Fruit fly (Drosophila melanogaster) whole organism, embryonic: ENCODE results near the gene Crg-1.

ENCODE experiments used
- CG10274 ChIP-seq: fragments of 200-800 bp; sonication (Bioruptor generic); optimal IDR thresholded peaks from 3 replicates; lab custom pipeline; 2017; ENCODE audit warnings: missing biosample characterization, mild to moderate bottlenecking, missing genetic modification characterization
- CG10462 ChIP-seq: fragments of 200-800 bp; sonication (Bioruptor generic); optimal IDR thresholded peaks from 2 replicates; lab custom pipeline; 2016; ENCODE audit warnings: missing biosample characterization, missing genetic modification characterization
- CG11456 ChIP-seq: fragments of 200-800 bp; sonication (Bioruptor generic); IDR thresholded peaks from 3 replicates; pipeline ENCODE4 v1.3.6; 2022; ENCODE audit warnings: missing biosample characterization, missing genetic modification characterization
- CG13287 ChIP-seq: fragments of 200-800 bp; sonication (Bioruptor generic); IDR thresholded peaks from 2 replicates; pipeline ENCODE4 v1.3.6; 2022; ENCODE audit warnings: missing biosample characterization, missing genetic modification characterization; ENCODE audit not compliant: partially characterized antibody
- CG13894 ChIP-seq: fragments of 200-800 bp; sonication (Bioruptor generic); optimal IDR thresholded peaks from 3 replicates; lab custom pipeline; 2018; ENCODE audit warnings: missing biosample characterization, mild to moderate bottlenecking, missing genetic modification characterization, moderate library complexity
- CG14710 ChIP-seq: fragments of 200-800 bp; sonication (Bioruptor generic); optimal IDR thresholded peaks from 3 replicates; lab custom pipeline; 2019; ENCODE audit warnings: missing biosample characterization, mild to moderate bottlenecking, missing genetic modification characterization, moderate library complexity
- CG17802 ChIP-seq: fragments of 200-800 bp; sonication (Bioruptor generic); optimal IDR thresholded peaks from 2 replicates; lab custom pipeline; 2018; ENCODE audit warnings: missing biosample characterization, mild to moderate bottlenecking, missing genetic modification characterization, moderate library complexity
- CG18011 ChIP-seq: fragments of 200-800 bp; sonication (Bioruptor generic); optimal IDR thresholded peaks from 2 replicates; lab custom pipeline; 2017; ENCODE audit warnings: missing biosample characterization, missing genetic modification characterization, mild to moderate bottlenecking, moderate library complexity, missing genotype
- CG2202 ChIP-seq: fragments of 200-800 bp; sonication (Bioruptor generic); optimal IDR thresholded peaks from 2 replicates; lab custom pipeline; 2018; ENCODE audit warnings: missing biosample characterization, mild to moderate bottlenecking, missing genetic modification characterization
- CG3995 ChIP-seq: fragments of 200-800 bp; sonication (Bioruptor generic); optimal IDR thresholded peaks from 3 replicates; lab custom pipeline; 2016; ENCODE audit warnings: missing biosample characterization, missing genetic modification characterization
- CG5245 ChIP-seq: fragments of 200-800 bp; sonication (Bioruptor generic); optimal IDR thresholded peaks from 3 replicates; lab custom pipeline; 2016; ENCODE audit warnings: missing biosample characterization, missing genetic modification characterization
- CG7556 ChIP-seq: fragments of 200-800 bp; sonication (Bioruptor generic); optimal IDR thresholded peaks from 2 replicates; lab custom pipeline; 2017; ENCODE audit warnings: missing biosample characterization, mild to moderate bottlenecking, missing genetic modification characterization
- CG8765 ChIP-seq: fragments of 200-800 bp; sonication (Bioruptor generic); IDR thresholded peaks from 2 replicates; pipeline ENCODE4 v1.3.6; 2022; ENCODE audit warnings: missing biosample characterization, missing genetic modification characterization
- CG9727 ChIP-seq: fragments of 200-800 bp; sonication (Bioruptor generic); optimal IDR thresholded peaks from 3 replicates; lab custom pipeline; 2017; ENCODE audit warnings: missing biosample characterization, mild to moderate bottlenecking, missing genetic modification characterization
- CHES-1-like ChIP-seq: fragments of 200-800 bp; sonication (Bioruptor generic); optimal IDR thresholded peaks from 2 replicates; lab custom pipeline; 2016; ENCODE audit warnings: missing biosample characterization, missing genetic modification characterization
- CTCF ChIP-seq: fragments of 200-800 bp; sonication (Bioruptor generic); optimal IDR thresholded peaks from 2 replicates; lab custom pipeline; 2017; ENCODE audit warnings: missing biosample characterization, mild to moderate bottlenecking, missing genetic modification characterization, moderate library complexity
- CkIIα-i1 ChIP-seq: fragments of 200-800 bp; sonication (Bioruptor generic); IDR thresholded peaks from 2 replicates; pipeline ENCODE4 v1.3.6; 2022; ENCODE audit warnings: missing biosample characterization, missing genetic modification characterization
- D ChIP-seq, 2 experiments: fragments of 200-800 bp in 1 of 2; fragments of >200 bp in 1 of 2; sonication (Bioruptor generic) in 1 of 2; optimal IDR thresholded peaks; 2 replicates in 1 of 2; 3 replicates in 1 of 2; lab custom pipeline; 2017; ENCODE audit warnings: mild to moderate bottlenecking in 1 of 2, missing biosample characterization in 1 of 2, missing genetic modification characterization in 1 of 2, missing genetic modification reagents in 1 of 2
- Drgx ChIP-seq: fragments of 200-800 bp; sonication (Bioruptor generic); IDR thresholded peaks from 2 replicates; pipeline ENCODE4 v1.3.6; 2022; ENCODE audit warnings: missing biosample characterization, missing genetic modification characterization
- E2f1 ChIP-seq: fragments of 200-800 bp; sonication (Bioruptor generic); IDR thresholded peaks from 2 replicates; pipeline ENCODE4 v1.3.6; 2022; ENCODE audit warnings: missing biosample characterization, missing genetic modification characterization
- H2.0 ChIP-seq: fragments of 200-800 bp; sonication (Bioruptor generic); IDR thresholded peaks from 2 replicates; pipeline ENCODE4 v1.3.6; 2022; ENCODE audit warnings: missing biosample characterization, missing genetic modification characterization
- HmgD ChIP-seq: fragments of 200-800 bp; sonication (Bioruptor generic); optimal IDR thresholded peaks from 3 replicates; lab custom pipeline; 2016; ENCODE audit warnings: missing biosample characterization, missing genetic modification characterization
- HmgZ ChIP-seq: fragments of 200-800 bp; sonication (Bioruptor generic); optimal IDR thresholded peaks from 2 replicates; lab custom pipeline; 2018; ENCODE audit warnings: missing biosample characterization, mild to moderate bottlenecking, missing genetic modification characterization
- MBD-R2 ChIP-seq: fragments of 200-800 bp; sonication (Bioruptor generic); IDR thresholded peaks from 2 replicates; pipeline ENCODE4 v1.3.6; 2022; ENCODE audit warnings: missing biosample characterization, missing genetic modification characterization
- Mrtf ChIP-seq: fragments of 200-800 bp; sonication (Bioruptor generic); IDR thresholded peaks from 3 replicates; pipeline ENCODE4 v1.3.6; 2022; ENCODE audit warnings: missing biosample characterization, missing genetic modification characterization
- Taf1 ChIP-seq: fragments of 200-800 bp; sonication (Bioruptor generic); IDR thresholded peaks from 2 replicates; pipeline ENCODE4 v1.3.6; 2022; ENCODE audit warnings: missing biosample characterization, missing genetic modification characterization
- cad ChIP-seq: fragments of >200 bp; optimal IDR thresholded peaks from 2 replicates; lab custom pipeline; 2017; ENCODE audit warnings: missing biosample characterization, missing genetic modification characterization
- chinmo ChIP-seq: fragments of 200-800 bp; sonication (Bioruptor generic); IDR thresholded peaks from 4 replicates; pipeline ENCODE4 v1.3.6; 2022; ENCODE audit warnings: missing biosample characterization, missing genetic modification characterization; ENCODE audit not compliant: partially characterized antibody
- da ChIP-seq: fragments of 200-800 bp; sonication (Bioruptor generic); optimal IDR thresholded peaks from 2 replicates; lab custom pipeline; 2016; ENCODE audit warnings: missing biosample characterization, missing genetic modification characterization
- dmrt11E ChIP-seq: fragments of 200-800 bp; sonication (Bioruptor generic); optimal IDR thresholded peaks from 3 replicates; lab custom pipeline; 2018; ENCODE audit warnings: missing biosample characterization, mild to moderate bottlenecking, missing genetic modification characterization, moderate library complexity
- ewg ChIP-seq: fragments of 200-800 bp; sonication (Bioruptor generic); optimal IDR thresholded peaks from 3 replicates; lab custom pipeline; 2017; ENCODE audit warnings: mild to moderate bottlenecking, missing biosample characterization, missing genetic modification reagents, missing genetic modification characterization
- fu2 ChIP-seq: fragments of 200-800 bp; sonication (Bioruptor generic); optimal IDR thresholded peaks from 2 replicates; lab custom pipeline; 2016; ENCODE audit warnings: missing biosample characterization, missing genetic modification characterization
- gfzf ChIP-seq: fragments of 200-800 bp; sonication (Bioruptor generic); optimal IDR thresholded peaks from 2 replicates; lab custom pipeline; 2016; ENCODE audit warnings: missing biosample characterization, mild to moderate bottlenecking, missing genetic modification characterization, moderate library complexity
- ham ChIP-seq: fragments of 200-800 bp; sonication (Bioruptor generic); IDR thresholded peaks from 2 replicates; pipeline ENCODE4 v1.3.6; 2022; ENCODE audit warnings: missing biosample characterization, missing genetic modification characterization
- insv ChIP-seq, 2 experiments: fragments of 200-800 bp; sonication (Bioruptor generic); optimal IDR thresholded peaks; 3 replicates each; lab custom pipeline; 2016 to 2018; ENCODE audit warnings: missing biosample characterization in 2 of 2, missing genetic modification characterization in 2 of 2
- ken ChIP-seq: fragments of 200-800 bp; sonication (Bioruptor generic); IDR thresholded peaks from 3 replicates; pipeline ENCODE4 v1.3.6; 2022; ENCODE audit warnings: missing biosample characterization, missing genetic modification characterization
- nerfin-1 ChIP-seq: fragments of 200-800 bp; sonication (Bioruptor generic); optimal IDR thresholded peaks from 3 replicates; lab custom pipeline; 2019; ENCODE audit warnings: missing biosample characterization, mild to moderate bottlenecking, missing genetic modification characterization, moderate library complexity
- repo ChIP-seq: fragments of 200-800 bp; sonication (Bioruptor generic); optimal IDR thresholded peaks from 2 replicates; lab custom pipeline; 2016; ENCODE audit warnings: missing biosample characterization, missing genetic modification characterization
- sd ChIP-seq: fragments of 200-800 bp; sonication (Bioruptor generic); optimal IDR thresholded peaks from 3 replicates; lab custom pipeline; 2018; ENCODE audit warnings: missing biosample characterization, mild to moderate bottlenecking, missing genetic modification characterization, moderate library complexity
- seq ChIP-seq: fragments of 200-800 bp; sonication (Bioruptor generic); IDR thresholded peaks from 2 replicates; pipeline ENCODE4 v1.3.6; 2022; ENCODE audit warnings: missing biosample characterization, missing genetic modification characterization
- slbo ChIP-seq: fragments of 200-800 bp; sonication (Bioruptor generic); IDR thresholded peaks from 2 replicates; pipeline ENCODE4 v1.3.6; 2022; ENCODE audit warnings: missing biosample characterization, missing genetic modification characterization
- stc ChIP-seq: fragments of 200-800 bp; sonication (Bioruptor generic); IDR thresholded peaks from 2 replicates; pipeline ENCODE4 v1.3.6; 2022; ENCODE audit warnings: missing biosample characterization, missing genetic modification characterization
- sug ChIP-seq: fragments of 200-800 bp; optimal IDR thresholded peaks from 2 replicates; lab custom pipeline; 2019; ENCODE audit warnings: missing biosample characterization, mild to moderate bottlenecking, missing genetic modification characterization, moderate library complexity
- unc-4 ChIP-seq: fragments of 200-800 bp; sonication (Bioruptor generic); IDR thresholded peaks from 2 replicates; pipeline ENCODE4 v1.3.6; 2022; ENCODE audit warnings: missing biosample characterization, missing genetic modification characterization; ENCODE audit not compliant: partially characterized antibody

Crg-1 gene

DNA sequence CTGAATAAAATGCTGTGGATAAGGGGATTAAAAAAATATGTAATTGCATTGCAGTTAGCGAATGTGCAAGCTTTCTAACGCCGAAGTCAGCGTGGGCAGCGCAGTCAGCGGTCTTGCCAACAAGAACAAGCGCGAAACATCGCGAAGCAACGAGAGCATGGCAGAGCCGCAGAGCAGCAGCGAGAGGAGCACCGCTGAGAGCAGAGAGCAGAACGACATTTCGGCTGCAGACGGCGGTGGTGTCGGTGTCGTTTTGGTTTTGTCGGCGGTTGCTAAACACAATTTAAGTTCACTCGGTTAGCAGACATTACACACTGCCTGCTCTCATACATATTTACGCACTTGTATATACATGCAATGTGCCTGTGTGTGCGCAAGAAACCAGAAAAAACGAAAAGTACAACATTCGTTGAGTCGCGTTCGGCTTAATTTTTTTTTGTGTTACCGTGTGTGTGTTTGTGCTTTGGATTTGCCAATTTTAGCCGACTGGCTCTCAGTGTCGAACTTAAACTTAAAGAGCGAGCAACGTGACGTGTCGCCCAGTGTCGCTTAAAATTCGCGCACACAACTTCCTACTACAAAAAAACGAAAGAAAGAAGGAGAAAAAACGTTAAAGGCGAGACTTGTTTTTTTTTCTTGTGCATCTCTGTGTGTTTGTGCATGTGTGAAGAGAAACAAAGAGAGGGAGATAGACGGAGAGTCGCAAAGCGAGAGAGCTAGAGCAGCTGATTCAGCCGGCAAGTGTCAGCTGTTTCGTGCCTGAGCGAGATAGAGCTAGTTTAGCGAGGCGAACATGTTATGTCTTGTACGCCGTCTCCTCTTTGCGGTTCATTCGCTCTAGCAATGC lies 17.0 kb upstream of the Crg-1 start (continued):
- TF ChIP-seq CG9727 (GFP tag; lab: Kevin White, UChicago) (no peak), nerfin-1 (peak; percentile 24), CG5245 (GFP tag; lab: Kevin White, UChicago) (no peak), unc-4 (GFP tag; lab: Robert Waterston, UW) (no peak), CG17802 (tag; lab: Kevin White, UChicago) (no peak), D (optimal IDR thresholded peaks at IDR 0.05; lab: Kevin White, UChicago) (no peak), D (GFP tag; optimal IDR thresholded peaks at IDR 0.05; lab: Kevin White, UChicago) (no peak), sug (no peak), CG8765 (no peak), CkIIα-i1 (GFP tag; lab: Robert Waterston, UW) (no peak), seq (GFP tag; lab: Robert Waterston, UW) (peak; percentile 38; the same call in 1 of the 2 replicates), fu2 (GFP tag; lab: Kevin White, UChicago) (no peak), HmgD (GFP tag; lab: Kevin White, UChicago) (no peak), E2f1 (no peak), insv (GFP tag; optimal IDR thresholded peaks at IDR 0.05; lab: Kevin White, UChicago) (no peak), gfzf (GFP tag; lab: Kevin White, UChicago) (no peak), ewg (GFP tag; lab: Kevin White, UChicago) (no peak), CG10462 (GFP tag; lab: Kevin White, UChicago) (no peak), ham (GFP tag; lab: Robert Waterston, UW) (no peak), slbo (GFP tag; lab: Robert Waterston, UW) (no peak), CHES-1-like (GFP tag; lab: Kevin White, UChicago) (no peak), repo (no peak), stc (no peak), da (no peak), CG18011 (GFP tag; lab: Kevin White, UChicago) (no peak), sd (tag; lab: Kevin White, UChicago) (peak; percentile 20), CG7556 (GFP tag; lab: Kevin White, UChicago) (no peak), MBD-R2 (peak; percentile 20; the same call in 1 of the 2 replicates), CG10274 (GFP tag; lab: Kevin White, UChicago) (no peak), CG13287 (no peak; the same call in 1 of the 2 replicates), CG2202 (no peak), ken (GFP tag; lab: Robert Waterston, UW) (no peak), dmrt11E (tag; lab: Kevin White, UChicago) (no peak), Taf1 (GFP tag; lab: Robert Waterston, UW) (no peak), Mrtf (GFP tag; lab: Robert Waterston, UW) (no peak), chinmo (GFP tag; lab: Robert Waterston, UW) (peak; percentile 91), Drgx (GFP tag; lab: Robert Waterston, UW) (peak; percentile 82), H2.0 (GFP tag; lab: Robert Waterston, UW) (no peak), CG14710 (tag; lab: Kevin White, UChicago) (peak; percentile 11), cad (GFP tag; lab: Kevin White, UChicago) (no peak), CTCF (GFP tag; lab: Kevin White, UChicago) (no peak), CG13894 (tag; lab: Kevin White, UChicago) (peak; percentile 35), HmgZ (tag; lab: Kevin White, UChicago) (no peak), CG3995 (GFP tag; lab: Kevin White, UChicago) (no peak), CG11456 (GFP tag; lab: Robert Waterston, UW) (no peak)
- TF ChIP-seq, all 482 proteins: peak for 80
